Fruit fly (Drosophila melanogaster) whole organism, embryonic: ENCODE results near the gene brm.

Source experiments
- Adf1 ChIP-seq: fragments of 200-800 bp; sonication (Bioruptor generic); IDR thresholded peaks from 2 replicates; pipeline ENCODE4 v1.3.6; 2022; ENCODE audit warnings: missing biosample characterization, missing genetic modification characterization
- Asciz ChIP-seq: fragments of 200-800 bp; sonication (Bioruptor generic); optimal IDR thresholded peaks from 2 replicates; lab custom pipeline; 2017; ENCODE audit warnings: missing biosample characterization, mild to moderate bottlenecking, missing genetic modification characterization, missing genetic modification reagents
- B-H1 ChIP-seq: fragments of 200-800 bp; sonication (Bioruptor generic); IDR thresholded peaks from 3 replicates; pipeline ENCODE4 v1.3.6; 2022; ENCODE audit warnings: missing biosample characterization, missing genetic modification characterization
- B-H2 ChIP-seq: fragments of 200-800 bp; sonication (Bioruptor generic); optimal IDR thresholded peaks from 2 replicates; lab custom pipeline; 2018; ENCODE audit warnings: missing biosample characterization, mild to moderate bottlenecking, missing genetic modification characterization
- CG1024 ChIP-seq: fragments of 200-800 bp; sonication (Bioruptor generic); IDR thresholded peaks from 2 replicates; pipeline ENCODE4 v1.3.6; 2022; ENCODE audit warnings: missing biosample characterization, missing genetic modification characterization
- CG10366 ChIP-seq: fragments of 200-800 bp; sonication (Bioruptor generic); IDR thresholded peaks from 2 replicates; pipeline ENCODE4 v1.3.6; 2022; ENCODE audit warnings: missing biosample characterization, missing genetic modification characterization
- CG11560 ChIP-seq: fragments of 200-800 bp; sonication (Bioruptor generic); IDR thresholded peaks from 3 replicates; pipeline ENCODE4 v1.3.6; 2022; ENCODE audit warnings: missing biosample characterization, missing genetic modification characterization
- CG13123 ChIP-seq: fragments of 200-800 bp; sonication (Bioruptor generic); optimal IDR thresholded peaks from 2 replicates; lab custom pipeline; 2016; ENCODE audit warnings: missing biosample characterization, missing genetic modification characterization
- CG14710 ChIP-seq: fragments of 200-800 bp; sonication (Bioruptor generic); optimal IDR thresholded peaks from 3 replicates; lab custom pipeline; 2019; ENCODE audit warnings: missing biosample characterization, mild to moderate bottlenecking, missing genetic modification characterization, moderate library complexity
- CG16779 ChIP-seq: fragments of 200-800 bp; sonication (Bioruptor generic); IDR thresholded peaks from 2 replicates; pipeline ENCODE4 v1.3.6; 2022; ENCODE audit warnings: missing biosample characterization, missing genetic modification characterization
- CG17912 ChIP-seq: fragments of 200-800 bp; sonication (Bioruptor generic); optimal IDR thresholded peaks from 2 replicates; lab custom pipeline; 2018; ENCODE audit warnings: missing biosample characterization, mild to moderate bottlenecking, missing genetic modification characterization
- CG1792 ChIP-seq: fragments of 200-800 bp; sonication (Bioruptor generic); optimal IDR thresholded peaks from 2 replicates; lab custom pipeline; 2016; ENCODE audit warnings: missing biosample characterization, missing genetic modification characterization
- CG18599 ChIP-seq: fragments of 200-800 bp; sonication (Bioruptor generic); optimal IDR thresholded peaks from 3 replicates; lab custom pipeline; 2017; ENCODE audit warnings: missing biosample characterization, missing genetic modification characterization, mild to moderate bottlenecking, moderate library complexity, missing genetic modification reagents
- CG18764 ChIP-seq: fragments of 200-800 bp; sonication (Bioruptor generic); optimal IDR thresholded peaks from 3 replicates; lab custom pipeline; 2016; ENCODE audit warnings: missing biosample characterization, missing genetic modification characterization
- CG2202 ChIP-seq: fragments of 200-800 bp; sonication (Bioruptor generic); optimal IDR thresholded peaks from 2 replicates; lab custom pipeline; 2018; ENCODE audit warnings: missing biosample characterization, mild to moderate bottlenecking, missing genetic modification characterization
- CG34376 ChIP-seq: fragments of 200-800 bp; sonication (Bioruptor generic); optimal IDR thresholded peaks from 2 replicates; lab custom pipeline; 2018; ENCODE audit warnings: missing biosample characterization, mild to moderate bottlenecking, missing genetic modification characterization
- CG34422 ChIP-seq: fragments of 200-800 bp; sonication (Bioruptor generic); IDR thresholded peaks from 3 replicates; pipeline ENCODE4 v1.3.6; 2022; ENCODE audit warnings: missing biosample characterization, missing genetic modification characterization
- CG4282 ChIP-seq: fragments of 200-800 bp; sonication (Bioruptor generic); optimal IDR thresholded peaks from 2 replicates; lab custom pipeline; 2016; ENCODE audit warnings: missing biosample characterization, missing genetic modification characterization
- CG4328 ChIP-seq: fragments of 200-800 bp; sonication (Bioruptor generic); optimal IDR thresholded peaks from 3 replicates; lab custom pipeline; 2017; ENCODE audit warnings: missing biosample characterization, missing genetic modification reagents, missing genetic modification characterization
- CG4854 ChIP-seq: fragments of 200-800 bp; sonication (Bioruptor generic); optimal IDR thresholded peaks from 2 replicates; lab custom pipeline; 2016; ENCODE audit warnings: missing biosample characterization, missing genetic modification characterization, inconsistent platforms
- CG8359 ChIP-seq: fragments of 200-800 bp; sonication (Bioruptor generic); optimal IDR thresholded peaks from 2 replicates; lab custom pipeline; 2017; ENCODE audit warnings: missing biosample characterization, mild to moderate bottlenecking, missing genetic modification characterization, borderline replicate concordance
- CG8388 ChIP-seq: fragments of 200-800 bp; sonication (Bioruptor generic); optimal IDR thresholded peaks from 2 replicates; lab custom pipeline; 2019; ENCODE audit warnings: missing biosample characterization, mild to moderate bottlenecking, missing genetic modification characterization, moderate library complexity
- CG8765 ChIP-seq: fragments of 200-800 bp; sonication (Bioruptor generic); IDR thresholded peaks from 2 replicates; pipeline ENCODE4 v1.3.6; 2022; ENCODE audit warnings: missing biosample characterization, missing genetic modification characterization
- Chrac-16 ChIP-seq: fragments of 200-800 bp; sonication (Bioruptor generic); optimal IDR thresholded peaks from 3 replicates; lab custom pipeline; 2016; ENCODE audit warnings: missing biosample characterization, missing genetic modification characterization
- Dip2 ChIP-seq: fragments of 200-800 bp; sonication (Bioruptor generic); IDR thresholded peaks from 2 replicates; pipeline ENCODE4 v1.3.6; 2022; ENCODE audit warnings: missing biosample characterization, missing genetic modification characterization
- Dip3 ChIP-seq: fragments of 200-800 bp; sonication (Bioruptor generic); optimal IDR thresholded peaks from 3 replicates; lab custom pipeline; 2016; ENCODE audit warnings: missing biosample characterization, missing genetic modification characterization
- Eip74EF ChIP-seq, 2 experiments: fragments of 200-800 bp in 1 of 2; fragments of >200 bp in 1 of 2; sonication (Bioruptor generic) in 1 of 2; optimal IDR thresholded peaks; 2 replicates each; lab custom pipeline; 2017 to 2019; ENCODE audit warnings: missing biosample characterization in 2 of 2, missing genetic modification characterization in 2 of 2, mild to moderate bottlenecking in 1 of 2, moderate library complexity in 1 of 2
- Gsc ChIP-seq: fragments of 200-800 bp; sonication (Bioruptor generic); IDR thresholded peaks from 2 replicates; pipeline ENCODE4 v1.3.6; 2022; ENCODE audit warnings: missing biosample characterization, missing genetic modification characterization
- Jarid2 ChIP-seq: fragments of 200-800 bp; sonication (Bioruptor generic); optimal IDR thresholded peaks from 3 replicates; lab custom pipeline; 2017; ENCODE audit warnings: mild to moderate bottlenecking, missing biosample characterization, missing genetic modification reagents, missing genetic modification characterization
- Lim3 ChIP-seq: fragments of 200-800 bp; sonication (Bioruptor generic); IDR thresholded peaks from 2 replicates; pipeline ENCODE4 v1.3.6; 2022; ENCODE audit warnings: missing biosample characterization, missing genetic modification characterization
- Neu2 ChIP-seq: fragments of 200-800 bp; sonication (Bioruptor generic); optimal IDR thresholded peaks from 3 replicates; lab custom pipeline; 2016; ENCODE audit warnings: missing biosample characterization, missing genetic modification characterization, borderline replicate concordance
- Stat92E ChIP-seq, 3 experiments: fragments of >200 bp in 2 of 3; fragments of 200-800 bp in 1 of 3; sonication (Bioruptor generic) in 1 of 3; optimal IDR thresholded peaks; 2 replicates each; lab custom pipeline; 2017 to 2019; ENCODE audit warnings: missing biosample characterization in 3 of 3, missing genetic modification characterization in 3 of 3, mild to moderate bottlenecking in 1 of 3, moderate library complexity in 1 of 3
- Taf1 ChIP-seq: fragments of 200-800 bp; sonication (Bioruptor generic); IDR thresholded peaks from 2 replicates; pipeline ENCODE4 v1.3.6; 2022; ENCODE audit warnings: missing biosample characterization, missing genetic modification characterization
- amos ChIP-seq: fragments of 200-800 bp; sonication (Bioruptor generic); IDR thresholded peaks from 2 replicates; pipeline ENCODE4 v1.3.6; 2022; ENCODE audit warnings: missing biosample characterization, missing genetic modification characterization; ENCODE audit not compliant: partially characterized antibody
- ato ChIP-seq: fragments of 200-800 bp; sonication (Bioruptor generic); IDR thresholded peaks from 2 replicates; pipeline ENCODE4 v1.3.6; 2022; ENCODE audit warnings: missing biosample characterization, missing genetic modification characterization; ENCODE audit not compliant: partially characterized antibody
- bbx ChIP-seq: fragments of 200-800 bp; sonication (Bioruptor generic); IDR thresholded peaks from 2 replicates; pipeline ENCODE4 v1.3.6; 2022; ENCODE audit warnings: missing biosample characterization, missing genetic modification characterization; ENCODE audit not compliant: partially characterized antibody
- dan ChIP-seq: fragments of 200-800 bp; sonication (Bioruptor generic); IDR thresholded peaks from 2 replicates; pipeline ENCODE4 v1.3.6; 2022; ENCODE audit warnings: missing biosample characterization, missing genetic modification characterization
- fru ChIP-seq: fragments of >200 bp; optimal IDR thresholded peaks from 2 replicates; lab custom pipeline; 2017
- grau ChIP-seq: fragments of 200-800 bp; optimal IDR thresholded peaks from 3 replicates; lab custom pipeline; 2019; ENCODE audit warnings: missing biosample characterization, mild to moderate bottlenecking, missing genetic modification characterization, moderate library complexity
- lilli ChIP-seq: fragments of 200-800 bp; sonication (Bioruptor generic); optimal IDR thresholded peaks from 3 replicates; lab custom pipeline; 2016; ENCODE audit warnings: missing biosample characterization, missing genetic modification characterization
- mirr ChIP-seq: fragments of 200-800 bp; sonication (Bioruptor generic); optimal IDR thresholded peaks from 3 replicates; lab custom pipeline; 2018; ENCODE audit warnings: missing biosample characterization, mild to moderate bottlenecking, missing genetic modification characterization
- sc ChIP-seq, 3 experiments: fragments of >200 bp in 2 of 3; fragments of 200-800 bp in 1 of 3; sonication (Bioruptor generic) in 1 of 3; optimal IDR thresholded peaks; 2 replicates in 2 of 3; 3 replicates in 1 of 3; lab custom pipeline; 2017; ENCODE audit warnings: mild to moderate bottlenecking in 1 of 3, missing biosample characterization in 1 of 3, missing genetic modification characterization in 1 of 3, missing genetic modification reagents in 1 of 3
- sim ChIP-seq: fragments of 200-800 bp; sonication (Bioruptor generic); IDR thresholded peaks from 2 replicates; pipeline ENCODE4 v1.3.6; 2022; ENCODE audit warnings: missing biosample characterization, missing genetic modification characterization
- sna ChIP-seq: fragments of 200-800 bp; sonication (Bioruptor generic); IDR thresholded peaks from 2 replicates; pipeline ENCODE4 v1.3.6; 2022; ENCODE audit warnings: missing biosample characterization, missing genetic modification characterization; ENCODE audit not compliant: partially characterized antibody
- sob ChIP-seq: fragments of 200-800 bp; sonication (Bioruptor generic); IDR thresholded peaks from 2 replicates; pipeline ENCODE4 v1.3.6; 2022; ENCODE audit warnings: missing biosample characterization, missing genetic modification characterization
- ssp ChIP-seq: fragments of 200-800 bp; sonication (Bioruptor generic); IDR thresholded peaks from 2 replicates; pipeline ENCODE4 v1.3.6; 2022; ENCODE audit warnings: missing biosample characterization, missing genetic modification characterization
- tx ChIP-seq: fragments of 200-800 bp; sonication (Bioruptor generic); optimal IDR thresholded peaks from 2 replicates; lab custom pipeline; 2016; ENCODE audit warnings: missing biosample characterization, missing genetic modification characterization
- vnd ChIP-seq: fragments of 200-800 bp; sonication (Bioruptor generic); IDR thresholded peaks from 3 replicates; pipeline ENCODE4 v1.3.6; 2022; ENCODE audit warnings: missing biosample characterization, missing genetic modification characterization; ENCODE audit not compliant: partially characterized antibody
- vvl ChIP-seq: fragments of 200-800 bp; sonication (Bioruptor generic); IDR thresholded peaks from 2 replicates; pipeline ENCODE4 v1.3.6; 2022; ENCODE audit warnings: missing biosample characterization, missing genetic modification characterization
- wek ChIP-seq: fragments of 200-800 bp; sonication (Bioruptor generic); optimal IDR thresholded peaks from 3 replicates; lab custom pipeline; 2018; ENCODE audit warnings: missing biosample characterization, mild to moderate bottlenecking, missing genetic modification characterization, moderate library complexity

The brm gene

DNA sequence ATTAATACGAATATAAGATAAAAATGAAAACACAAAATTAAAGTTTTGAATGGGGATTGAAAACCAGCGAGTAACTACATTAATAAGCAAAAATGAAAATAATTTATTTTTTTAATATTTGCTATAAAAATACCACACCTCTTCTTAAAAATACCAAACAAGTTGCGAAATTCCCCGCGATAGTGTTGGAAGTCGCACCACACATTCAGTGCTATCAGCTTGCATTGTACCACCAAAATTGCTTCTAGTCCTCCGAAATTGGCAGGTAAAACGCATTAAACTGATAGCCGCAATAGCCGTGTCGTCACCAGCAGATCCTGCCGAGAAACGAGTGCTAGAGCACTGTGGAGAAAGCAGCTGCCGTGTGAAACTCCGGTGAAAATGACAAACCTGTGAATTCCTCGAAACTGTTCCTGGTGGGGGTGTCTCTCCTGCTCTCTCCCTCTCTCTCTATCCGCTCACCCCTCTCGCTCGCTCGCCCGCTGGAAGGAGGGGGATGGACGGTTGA is 5.4 kb upstream of the brm start, which contains the start of gene Hip14 (continued):
- TF ChIP-seq ato (0 out of 2 replicates have a peak, but pooled peaks have one; percentile 12), sob (GFP tag; lab: Robert Waterston, UW) (peak; percentile 28; the same call in 1 of the 2 replicates), CG1024 (GFP tag; lab: Robert Waterston, UW) (no peak), ssp (GFP tag; lab: Robert Waterston, UW) (no peak), Neu2 (GFP tag; lab: Kevin White, UChicago) (no peak), vvl (GFP tag; lab: Robert Waterston, UW) (peak; percentile 39), CG16779 (no peak), Eip74EF (GFP tag; optimal IDR thresholded peaks at IDR 0.05; lab: Kevin White, UChicago) (no peak), CG18599 (peak; percentile 44), CG4854 (GFP tag; lab: Kevin White, UChicago) (no peak), CG17912 (no peak), Lim3 (GFP tag; lab: Robert Waterston, UW) (no peak), Dip2 (GFP tag; lab: Robert Waterston, UW) (no peak), CG2202 (tag; lab: Kevin White, UChicago) (no peak), mirr (no peak), fru (lab: Kevin White, UChicago) (no peak), B-H1 (GFP tag; lab: Robert Waterston, UW) (no peak), CG34422 (GFP tag; lab: Robert Waterston, UW) (peak; percentile 78; the same call in 2 of the 3 replicates), Dip3 (GFP tag; lab: Kevin White, UChicago) (no peak), Adf1 (GFP tag; lab: Robert Waterston, UW) (peak; percentile 16; the same call in 1 of the 2 replicates), CG10366 (GFP tag; lab: Robert Waterston, UW) (no peak), CG11560 (tag; lab: Robert Waterston, UW) (no peak), grau (no peak), CG1792 (GFP tag; lab: Kevin White, UChicago) (no peak), tx (GFP tag; lab: Kevin White, UChicago) (no peak), CG8359 (GFP tag; lab: Kevin White, UChicago) (no peak), Asciz (GFP tag; lab: Kevin White, UChicago) (no peak), sna (GFP tag; lab: Robert Waterston, UW) (no peak), sc (optimal IDR thresholded peaks at IDR 0.05; lab: Kevin White, UChicago) (no peak), sc (GFP tag; optimal IDR thresholded peaks at IDR 0.05; lab: Kevin White, UChicago) (no peak), Gsc (no peak), CG14710 (tag; lab: Kevin White, UChicago) (peak; percentile 59), Chrac-16 (GFP tag; lab: Kevin White, UChicago) (no peak), CG4328 (GFP tag; lab: Kevin White, UChicago) (no peak), Jarid2 (no peak), CG13123 (GFP tag; lab: Kevin White, UChicago) (no peak), amos (GFP tag; lab: Robert Waterston, UW) (no peak), Taf1 (GFP tag; lab: Robert Waterston, UW) (no peak), Stat92E (GFP tag; optimal IDR thresholded peaks at IDR 0.05; lab: Kevin White, UChicago) (peak in 1 of 3 experiments; percentile 62), sim (no peak), bbx (GFP tag; lab: Robert Waterston, UW) (peak; percentile 64), CG8765 (GFP tag; lab: Robert Waterston, UW) (no peak), CG34376 (peak; percentile 19), wek (GFP tag; lab: Kevin White, UChicago) (no peak), CG8388 (GFP tag; lab: Kevin White, UChicago) (no peak), B-H2 (GFP tag; lab: Kevin White, UChicago) (no peak), CG18764 (no peak), dan (GFP tag; lab: Robert Waterston, UW) (no peak), vnd (no peak), CG4282 (no peak), lilli (GFP tag; lab: Kevin White, UChicago) (peak; percentile 8)
